Worm (Caenorhabditis elegans): Measurements from ENCODE around the gene Y7A5A.7.

- TF ChIP-seq madf-2 (tag; optimal IDR thresholded peaks at IDR 0.05): no peak
- TF ChIP-seq ceh-19 (GFP tag; optimal IDR thresholded peaks at IDR 0.05): no peak
- no peak for TF ChIP-seq fkh-6 (tag; optimal IDR thresholded peaks at IDR 0.05)
- TF ChIP-seq pqm-1 (tag; optimal IDR thresholded peaks at IDR 0.05): no peak
- TF ChIP-seq C08G9.2 (tag; optimal IDR thresholded peaks at IDR 0.05): no peak
- no peak for TF ChIP-seq fax-1 (tag; optimal IDR thresholded peaks at IDR 0.05)
Observed at ce11 chrX:15794977-15795376, 9.0 kb downstream of the Y7A5A.7 start, which contains the start of gene Y7A5A.10.

All from whole organism, late embryonic.